Fruit fly (Drosophila melanogaster): ENCODE measurements around the gene HtrA2.

dm6 chr3R:14482986-14483385 is 28.5 kb downstream of the HtrA2 start:
- TF ChIP-seq psq (optimal IDR thresholded peaks at IDR 0.05) (no peak), insv (optimal IDR thresholded peaks at IDR 0.05) (no peak)
